Worm (Caenorhabditis elegans) whole organism, L1 larva: ENCODE measurements around the gene rpi-2.

Source experiments
- hpl-2 ChIP-seq: fragments of 150-350 bp; optimal IDR thresholded peaks from 2 replicates; lab custom pipeline; 2014; ENCODE audit warnings: missing biosample characterization, missing genetic modification reagents, missing genetic modification characterization
- zag-1 ChIP-seq: fragments of 150-350 bp; optimal IDR thresholded peaks from 2 replicates; lab custom pipeline; 2014; ENCODE audit warnings: missing biosample characterization, missing genetic modification characterization

ce11 chrIV:1691651-1692050, 19.4 kb upstream of the rpi-2 start:
- TF ChIP-seq zag-1 (tag; lab: Kevin White, UChicago) (no peak), hpl-2 (no peak)
